Fruit fly (Drosophila melanogaster): ENCODE results near the gene CG46314.

Gene CG46314

DNA sequence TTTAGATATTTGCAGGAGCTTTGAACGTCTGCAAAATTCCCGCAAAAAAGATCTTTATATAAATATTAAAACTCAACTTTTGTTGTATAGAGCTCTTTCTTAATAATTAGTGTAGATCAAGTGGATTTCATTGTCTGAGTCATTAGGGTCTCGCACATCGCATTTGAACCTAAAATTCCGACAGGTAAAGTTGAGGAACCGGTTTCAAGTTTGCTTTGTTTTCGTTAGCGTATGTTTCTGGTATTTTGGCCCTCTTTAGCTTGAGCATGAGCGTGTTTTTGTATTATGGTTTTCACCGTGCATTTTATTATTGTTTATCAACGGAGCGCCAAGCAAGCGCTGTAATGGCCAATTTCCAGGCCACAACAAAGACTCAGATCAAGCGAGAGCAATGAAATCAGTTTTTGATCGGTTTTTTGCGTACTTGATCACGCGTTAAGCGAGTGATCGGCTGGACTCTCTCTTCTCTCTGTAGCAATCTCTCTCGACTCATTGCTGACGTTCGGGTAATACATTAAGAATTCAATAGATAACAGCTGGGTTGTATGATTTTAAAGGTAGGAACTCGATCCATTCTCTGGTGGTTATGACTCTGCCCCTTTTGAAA, 1.2 kb upstream of the CG46314 start:
- TF ChIP-seq CG17801 (GFP tag; optimal IDR thresholded peaks at IDR 0.05; ENCODE audit: partially characterized antibody) = peak; percentile 6

dm6 chr2L:21316716-21317115, 2.6 kb downstream of the CG46314 start:
- no peak for TF ChIP-seq CG17801 (GFP tag; optimal IDR thresholded peaks at IDR 0.05; ENCODE audit: partially characterized antibody)

DNA sequence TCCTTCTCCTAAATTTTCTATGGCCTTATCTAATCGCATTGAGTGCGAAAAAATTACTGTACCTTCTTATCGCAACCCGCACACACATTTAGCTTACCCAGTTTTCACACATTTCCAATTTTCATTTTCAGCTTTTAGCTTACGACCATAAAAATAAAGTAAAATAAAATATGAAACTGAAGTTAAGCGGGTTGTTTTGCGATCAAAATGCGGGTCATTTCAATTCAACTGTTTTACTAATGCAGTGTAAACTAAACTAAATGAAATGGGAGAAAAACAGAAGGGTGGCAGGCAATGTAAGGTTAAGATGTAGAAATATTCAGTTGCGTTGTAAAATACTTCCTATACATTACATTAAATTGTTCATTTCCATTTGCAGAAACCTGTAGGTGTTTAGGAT, 8.0 kb downstream of the CG46314 start:
- no peak for TF ChIP-seq CG17801 (GFP tag; optimal IDR thresholded peaks at IDR 0.05; ENCODE audit: partially characterized antibody)

dm6 chr2L:21324438-21324890, 10.3 kb downstream of the CG46314 start:
- no peak for TF ChIP-seq CG17801 (GFP tag; optimal IDR thresholded peaks at IDR 0.05; ENCODE audit: partially characterized antibody)

dm6 chr2L:21329353-21329752, 15.2 kb downstream of the CG46314 start:
- no peak for TF ChIP-seq CG17801 (GFP tag; optimal IDR thresholded peaks at IDR 0.05; ENCODE audit: partially characterized antibody)

- TF ChIP-seq CG17801 (GFP tag; optimal IDR thresholded peaks at IDR 0.05; ENCODE audit: partially characterized antibody) = no peak
Measured at dm6 chr2L:21330823-21331222, 16.7 kb downstream of the CG46314 start.

DNA sequence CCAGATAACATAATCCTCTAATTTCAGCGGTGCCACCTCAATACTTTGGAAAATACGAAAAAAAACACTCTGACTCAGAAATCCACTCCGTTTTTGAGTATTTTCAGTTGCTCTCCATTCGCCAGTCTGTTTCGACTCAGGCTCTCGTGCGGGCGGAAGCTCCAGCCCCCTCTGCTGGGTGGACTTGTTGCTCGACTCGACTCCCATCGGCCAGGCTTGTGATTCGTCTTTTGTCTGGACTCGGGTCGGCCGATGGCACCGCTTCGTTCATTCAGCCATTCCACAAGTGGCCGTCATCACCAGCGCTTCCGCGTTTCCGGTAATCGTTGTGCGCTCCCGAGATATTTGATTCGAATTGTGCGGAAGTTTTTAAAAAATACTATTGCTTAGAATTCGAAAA, 17.3 kb downstream of the CG46314 start, which contains the start of gene dimm:
TSS of gene dimm (plus strand) at position 255 of the 400 bp plus-strand sequence.
- TF ChIP-seq CG17801 (GFP tag; optimal IDR thresholded peaks at IDR 0.05; ENCODE audit: partially characterized antibody) = no peak

dm6 chr2L:21341706-21342105, 27.5 kb downstream of the CG46314 start:
- TF ChIP-seq CG17801 (GFP tag; optimal IDR thresholded peaks at IDR 0.05; ENCODE audit: partially characterized antibody) = no peak

DNA sequence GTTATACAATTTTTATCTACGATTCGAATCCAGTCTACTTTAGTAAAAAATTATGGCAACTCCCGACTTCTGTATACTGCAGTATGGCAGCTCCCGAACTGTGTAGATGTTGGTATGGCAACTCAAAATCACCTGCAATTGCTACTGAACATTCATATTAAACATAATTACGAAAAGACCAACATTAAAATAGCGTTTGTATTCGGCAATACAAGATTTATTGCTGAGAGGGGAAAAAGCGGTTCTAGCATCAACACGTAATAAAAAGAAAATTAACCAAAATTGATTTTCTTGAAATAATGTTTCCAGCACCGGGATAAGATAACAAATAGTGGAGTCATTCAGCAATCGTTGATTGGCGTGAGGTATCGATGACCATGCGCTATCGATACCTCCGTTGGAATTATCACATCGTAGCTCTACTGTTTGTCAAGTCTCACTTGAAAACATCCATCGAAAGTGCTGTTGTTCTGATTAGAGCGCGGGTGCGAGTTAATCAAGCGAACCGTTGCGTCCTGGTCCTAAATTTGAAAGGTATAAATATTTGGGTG, 30.1 kb downstream of the CG46314 start, which contains the start of gene Tsp39D:
TSS of gene Tsp39D (plus strand) at position 405 of the 551 bp plus-strand sequence.
- TF ChIP-seq CG17801 (GFP tag; optimal IDR thresholded peaks at IDR 0.05; ENCODE audit: partially characterized antibody) = peak; percentile 20

DNA sequence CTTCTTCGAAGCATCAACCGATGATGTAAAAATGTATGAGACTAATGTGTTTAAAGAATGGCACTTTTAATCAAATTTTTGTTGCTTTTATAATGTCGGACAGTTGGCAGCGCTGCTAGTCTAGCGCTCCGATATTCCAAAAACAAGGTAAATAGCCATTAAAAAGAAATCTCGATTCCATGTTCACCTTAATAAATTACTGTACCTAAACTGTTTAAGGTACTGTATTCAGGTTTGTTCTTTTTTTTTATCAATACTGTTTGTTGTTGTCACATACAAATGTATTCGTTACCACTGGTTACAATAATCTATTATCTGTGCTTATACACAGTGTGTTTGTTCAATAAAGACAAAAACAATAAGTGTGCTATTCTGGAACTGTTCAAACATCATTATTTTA, 46.8 kb downstream of the CG46314 start, which contains the start of gene dtr:
TSS of gene dtr (plus strand) at position 301 of the 400 bp plus-strand sequence.
- TF ChIP-seq CG17801 (GFP tag; optimal IDR thresholded peaks at IDR 0.05; ENCODE audit: partially characterized antibody) = no peak

DNA sequence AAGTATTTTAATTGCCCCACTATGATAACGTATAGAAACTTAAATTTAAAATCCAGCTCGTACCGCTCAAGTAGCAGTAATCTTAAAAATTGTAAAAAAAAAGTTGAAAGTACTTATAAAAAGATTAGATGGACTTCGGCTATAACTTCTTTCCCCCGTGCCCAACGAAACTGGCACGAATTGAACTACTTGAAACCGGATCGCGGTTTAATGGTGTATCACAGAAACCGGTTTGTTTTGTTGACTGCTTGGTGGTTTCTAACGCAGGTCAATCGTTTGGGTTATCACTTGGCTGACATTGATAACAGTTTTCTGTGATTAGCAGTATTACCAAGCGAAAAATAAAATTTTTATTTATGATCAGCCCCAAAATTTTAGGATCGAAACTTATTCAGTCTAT, 53.1 kb downstream of the CG46314 start:
- TF ChIP-seq CG17801 (GFP tag; optimal IDR thresholded peaks at IDR 0.05; ENCODE audit: partially characterized antibody) = no peak

Data from ovary, adult (tissue).